Worm (Caenorhabditis elegans): ENCODE measurements around the gene pudl-2.

ce11 chrIV:2849269-2849668 lies 14.7 kb downstream of the pudl-2 start:
- TF ChIP-seq lin-13 (GFP tag; optimal IDR thresholded peaks at IDR 0.05) (no peak), alr-1 (tag; optimal IDR thresholded peaks at IDR 0.05; ENCODE audit: borderline replicate concordance) (no peak), pag-3 (tag; optimal IDR thresholded peaks at IDR 0.05; ENCODE audit: borderline replicate concordance, insufficient read depth) (no peak), nhr-237 (tag; optimal IDR thresholded peaks at IDR 0.05) (no peak), isw-1 (GFP tag; IDR thresholded peaks at IDR 0.05) (no peak), snu-23 (GFP tag; optimal IDR thresholded peaks at IDR 0.05) (no peak), egl-13 (tag; optimal IDR thresholded peaks at IDR 0.05) (no peak), ceh-82 (tag; optimal IDR thresholded peaks at IDR 0.05) (no peak), dsc-1 (tag; optimal IDR thresholded peaks at IDR 0.05) (no peak), lin-39 (tag; optimal IDR thresholded peaks at IDR 0.05) (no peak), lir-3 (tag; optimal IDR thresholded peaks at IDR 0.05; ENCODE audit: poor library complexity) (no peak)
